Worm (Caenorhabditis elegans) whole organism, L3 larva: ENCODE data around the gene mrpl-50.

Experiments used
- R02D3.7 ChIP-seq: fragments of 150-350 bp; optimal IDR thresholded peaks from 2 replicates; lab custom pipeline; 2014; ENCODE audit warnings: missing biosample characterization, missing genetic modification characterization
- fos-1 ChIP-seq: fragments of 150-350 bp; optimal IDR thresholded peaks from 2 replicates; lab custom pipeline; 2014; ENCODE audit warnings: missing biosample characterization, missing genetic modification characterization
- nhr-12 ChIP-seq: fragments of 150-350 bp; optimal IDR thresholded peaks from 2 replicates; lab custom pipeline; 2014; ENCODE audit warnings: missing biosample characterization, missing genetic modification characterization

DNA sequence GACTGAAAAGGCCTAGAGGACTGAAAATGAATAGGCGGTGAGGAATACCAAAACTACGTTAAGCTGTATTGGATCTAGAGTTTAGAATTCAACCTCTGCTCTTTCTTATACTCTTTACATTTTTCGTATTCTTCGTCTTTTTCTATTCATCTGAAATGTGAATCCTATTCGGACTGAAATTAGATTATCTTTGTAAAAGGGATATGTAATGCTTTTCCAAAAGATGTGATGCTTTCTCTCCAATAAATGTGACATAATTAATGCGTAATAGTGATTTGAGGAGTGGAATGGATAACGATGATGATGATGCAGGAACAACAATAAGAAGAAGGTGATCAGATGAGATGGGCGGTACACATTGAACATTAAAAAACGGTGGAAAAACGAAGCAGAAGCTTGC, 19.0 kb downstream of the mrpl-50 start:
- no peak for TF ChIP-seq R02D3.7 (tag; lab: Kevin White, UChicago)
- TF ChIP-seq nhr-12: no peak
- TF ChIP-seq fos-1 (tag; lab: Kevin White, UChicago): no peak
